Worm (Caenorhabditis elegans): ENCODE measurements around the gene Y51A2D.13.
A peak's percentile ranks its signal among the peaks of the same experiment; 100 is the strongest.

Y51A2D.13 gene

DNA sequence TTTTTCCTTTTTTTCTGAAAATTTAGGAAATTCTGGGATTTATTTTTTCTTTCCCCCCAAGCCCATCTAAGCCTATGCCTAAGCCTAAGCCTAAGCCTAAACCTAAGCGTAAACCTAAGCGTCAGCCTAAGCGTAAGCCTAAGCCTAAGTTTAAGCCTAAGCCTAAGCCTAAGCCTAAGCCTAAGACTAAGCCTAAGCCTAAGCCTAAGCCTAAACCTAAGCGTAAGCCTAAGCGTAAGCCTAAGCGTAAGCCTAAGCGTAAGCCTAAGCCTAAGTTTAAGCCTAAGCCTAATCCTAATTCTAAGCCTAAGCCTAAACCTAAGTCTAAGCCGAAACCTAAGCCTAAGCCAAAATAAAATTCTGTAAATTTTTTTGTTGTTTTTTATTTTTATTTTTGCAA lies 8.4 kb upstream of the Y51A2D.13 start:
- TF ChIP-seq cnd-1 (tag; optimal IDR thresholded peaks at IDR 0.05) (no peak), ceh-43 (GFP tag; optimal IDR thresholded peaks at IDR 0.05) (no peak), lin-32 (GFP tag; optimal IDR thresholded peaks at IDR 0.05) (no peak), tbx-8 (GFP tag; optimal IDR thresholded peaks at IDR 0.05) (no peak), mls-2 (tag; optimal IDR thresholded peaks at IDR 0.05) (no peak), nhr-76 (tag; optimal IDR thresholded peaks at IDR 0.05) (no peak), hlh-1 (tag; optimal IDR thresholded peaks at IDR 0.05) (no peak), snpc-4 (tag; optimal IDR thresholded peaks at IDR 0.05) (no peak), flh-1 (GFP tag; optimal IDR thresholded peaks at IDR 0.05) (no peak), nhr-12 (tag; optimal IDR thresholded peaks at IDR 0.05) (no peak), nhr-237 (tag; optimal IDR thresholded peaks at IDR 0.05) (no peak), elt-3 (tag; optimal IDR thresholded peaks at IDR 0.05) (no peak), lsy-2 (tag; optimal IDR thresholded peaks at IDR 0.05) (no peak), nhr-2 (tag; optimal IDR thresholded peaks at IDR 0.05) (no peak), ceh-39 (tag; optimal IDR thresholded peaks at IDR 0.05) (no peak), drap-1 (GFP tag; optimal IDR thresholded peaks at IDR 0.05) (no peak), M03D4.4 (tag; optimal IDR thresholded peaks at IDR 0.05) (no peak), ces-1 (GFP tag; optimal IDR thresholded peaks at IDR 0.05) (no peak)

DNA sequence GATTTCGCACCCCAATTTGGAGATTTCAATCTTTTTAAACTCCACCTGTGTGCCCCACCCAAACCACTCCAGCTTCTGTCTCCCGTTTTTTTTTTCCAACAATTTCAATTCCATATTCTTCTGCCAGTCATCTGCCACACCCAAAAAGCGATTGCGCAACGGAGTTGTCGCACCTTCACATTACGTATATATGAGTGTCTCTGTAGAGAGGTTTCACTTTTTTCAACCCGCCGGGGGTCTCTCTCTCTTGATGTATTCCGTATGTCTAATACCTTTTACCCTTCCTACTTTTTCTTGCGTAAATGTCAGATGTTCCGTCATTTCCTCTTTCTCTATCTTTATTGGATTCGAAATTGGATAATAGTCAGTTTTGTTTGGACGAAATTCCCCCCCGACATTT lies 7.4 kb upstream of the Y51A2D.13 start:
- TF ChIP-seq zip-8 (tag; optimal IDR thresholded peaks at IDR 0.05) (peak; percentile 73), unc-39 (tag; optimal IDR thresholded peaks at IDR 0.05) (no peak), cnd-1 (tag; optimal IDR thresholded peaks at IDR 0.05) (no peak)

DNA sequence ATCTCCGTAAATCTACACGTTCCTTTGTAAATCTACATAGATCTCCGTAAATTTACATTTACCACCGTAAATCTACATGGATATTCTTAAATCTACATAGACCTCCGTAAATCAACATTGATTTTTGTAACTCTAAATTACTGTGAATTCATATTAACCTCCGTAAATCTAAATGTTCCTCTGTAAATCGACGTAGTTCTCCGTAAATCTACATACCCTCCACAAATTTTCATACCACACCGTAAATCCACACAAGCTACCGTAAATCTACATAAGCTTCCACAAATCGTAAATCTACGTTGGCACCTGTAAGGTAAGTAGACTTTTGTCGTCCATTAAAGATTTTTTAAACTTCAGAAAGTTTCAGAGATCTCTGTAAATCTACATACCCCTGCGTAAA lies 5.5 kb upstream of the Y51A2D.13 start:
- no peak for TF ChIP-seq bed-3 (GFP tag; optimal IDR thresholded peaks at IDR 0.05)
- TF ChIP-seq hlh-1 (tag; optimal IDR thresholded peaks at IDR 0.05), result no peak
- no peak for TF ChIP-seq mab-5 (tag; optimal IDR thresholded peaks at IDR 0.05)
- no peak for TF ChIP-seq sem-2 (GFP tag; optimal IDR thresholded peaks at IDR 0.05)

DNA sequence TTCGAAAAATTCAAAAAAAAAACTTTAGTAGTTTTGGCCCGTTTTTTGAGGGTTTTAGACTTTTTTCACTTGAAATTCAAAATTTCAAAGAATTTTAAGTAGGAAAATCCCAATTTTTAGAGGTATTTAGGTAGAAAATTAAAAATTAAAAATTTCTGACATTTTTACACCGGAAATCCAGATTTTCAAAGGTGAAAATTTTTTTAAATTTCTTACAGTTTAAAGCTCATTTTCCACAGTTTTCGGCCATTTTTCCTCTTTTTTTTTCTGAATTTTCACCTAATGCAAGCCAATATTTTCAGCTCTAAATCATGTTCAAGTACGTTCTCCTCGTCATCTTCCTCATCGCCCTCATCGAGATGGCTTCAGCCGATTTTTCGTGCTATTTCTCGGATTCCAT lies 2.8 kb upstream of the Y51A2D.13 start, which contains the start of gene txt-14:
TSS of gene txt-14 (plus strand) at position 301 of the 400 bp plus-strand sequence.
- TF ChIP-seq elt-3 (tag; optimal IDR thresholded peaks at IDR 0.05) (no peak), bed-3 (GFP tag; optimal IDR thresholded peaks at IDR 0.05) (no peak), mls-2 (tag; optimal IDR thresholded peaks at IDR 0.05) (no peak), elt-1 (tag; optimal IDR thresholded peaks at IDR 0.05; ENCODE audit: borderline replicate concordance, insufficient read depth) (no peak)

DNA sequence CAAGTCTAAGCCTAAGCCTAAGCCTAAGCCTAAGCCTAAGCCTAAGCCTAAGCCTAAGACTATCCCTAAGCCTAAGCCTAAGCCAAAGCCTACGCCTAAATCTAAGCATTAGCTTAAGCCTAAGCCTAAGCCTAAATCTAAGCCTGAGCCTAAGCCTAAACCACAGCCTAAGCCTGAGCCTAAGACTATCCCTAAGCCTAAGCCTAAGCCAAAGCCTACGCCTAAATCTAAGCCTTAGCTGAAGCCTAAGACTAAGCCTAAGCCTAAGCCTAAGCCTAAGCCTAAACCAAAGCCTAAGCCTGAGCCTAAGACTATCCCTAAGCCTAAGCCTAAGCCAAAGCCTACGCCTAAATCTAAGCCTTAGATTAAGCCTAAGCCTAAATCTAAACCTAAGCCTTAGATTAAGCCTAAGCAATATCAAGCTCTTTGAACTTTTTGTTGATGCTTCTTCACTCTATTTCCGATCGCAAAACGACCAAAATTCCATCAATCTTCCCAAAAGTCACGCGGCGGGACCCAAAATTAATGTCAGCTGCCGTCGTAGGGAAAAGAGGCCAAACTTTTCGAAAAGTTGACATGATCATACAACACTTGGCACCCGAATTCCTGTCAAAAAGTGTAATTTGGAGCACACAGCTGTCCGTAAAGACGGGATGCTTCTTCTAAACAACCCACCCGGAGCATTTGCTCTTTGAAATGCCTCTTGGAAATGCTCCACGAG lies 2.0 kb upstream of the Y51A2D.13 start:
- TF ChIP-seq mep-1 (tag; optimal IDR thresholded peaks at IDR 0.05), result no peak
- no peak for TF ChIP-seq nhr-12 (tag; optimal IDR thresholded peaks at IDR 0.05)
- TF ChIP-seq bed-3 (GFP tag; optimal IDR thresholded peaks at IDR 0.05), result no peak
- no peak for TF ChIP-seq ham-2 (GFP tag; optimal IDR thresholded peaks at IDR 0.05)
- no peak for TF ChIP-seq ces-1 (GFP tag; optimal IDR thresholded peaks at IDR 0.05)
- no peak for TF ChIP-seq flh-1 (GFP tag; optimal IDR thresholded peaks at IDR 0.05)
- TF ChIP-seq mls-2 (tag; optimal IDR thresholded peaks at IDR 0.05), result no peak
- no peak for TF ChIP-seq ceh-39 (tag; optimal IDR thresholded peaks at IDR 0.05)
- no peak for TF ChIP-seq lin-13 (tag; optimal IDR thresholded peaks at IDR 0.05)
- peak; percentile 90 for TF ChIP-seq unc-120 (tag; optimal IDR thresholded peaks at IDR 0.05; ENCODE audit: poor library complexity, severe bottlenecking)
- TF ChIP-seq ceh-83 (GFP tag; optimal IDR thresholded peaks at IDR 0.05), result no peak
- peak; percentile 100 for TF ChIP-seq hlh-1 (tag; optimal IDR thresholded peaks at IDR 0.05)
- TF ChIP-seq lin-32 (GFP tag; optimal IDR thresholded peaks at IDR 0.05), result no peak
- TF ChIP-seq nhr-2 (tag; optimal IDR thresholded peaks at IDR 0.05), result no peak
- TF ChIP-seq sem-2 (GFP tag; optimal IDR thresholded peaks at IDR 0.05), result no peak
- TF ChIP-seq M03D4.4 (tag; optimal IDR thresholded peaks at IDR 0.05), result no peak
- TF ChIP-seq unc-62 (GFP tag; optimal IDR thresholded peaks at IDR 0.05), result peak; percentile 98
- TF ChIP-seq nhr-76 (tag; optimal IDR thresholded peaks at IDR 0.05), result no peak
- TF ChIP-seq unc-39 (tag; optimal IDR thresholded peaks at IDR 0.05), result no peak
- TF ChIP-seq ztf-11 (tag; optimal IDR thresholded peaks at IDR 0.05), result no peak
- TF ChIP-seq mab-5 (tag; optimal IDR thresholded peaks at IDR 0.05), result peak; percentile 55
- TF ChIP-seq tbx-8 (GFP tag; optimal IDR thresholded peaks at IDR 0.05), result no peak
- no peak for TF ChIP-seq elt-1 (tag; optimal IDR thresholded peaks at IDR 0.05; ENCODE audit: borderline replicate concordance, insufficient read depth)
- TF ChIP-seq elt-3 (tag; optimal IDR thresholded peaks at IDR 0.05), result no peak
- no peak for TF ChIP-seq zip-8 (tag; optimal IDR thresholded peaks at IDR 0.05)
- TF ChIP-seq ceh-43 (GFP tag; optimal IDR thresholded peaks at IDR 0.05), result no peak
- no peak for TF ChIP-seq blmp-1 (tag; optimal IDR thresholded peaks at IDR 0.05)
- no peak for TF ChIP-seq sptf-1 (tag; optimal IDR thresholded peaks at IDR 0.05)
- TF ChIP-seq nhr-28 (tag; optimal IDR thresholded peaks at IDR 0.05), result no peak
- no peak for TF ChIP-seq pha-4 (tag; optimal IDR thresholded peaks at IDR 0.05)

All from whole organism, mixed stage, embryonic.